Worm (Caenorhabditis elegans): ENCODE results near the gene rpb-8.
"Not testable (repeated sequence)": the region's sequence is repeated elsewhere in the genome, so short reads cannot be mapped to it uniquely, and the experiment has no call there.

The rpb-8 gene

DNA sequence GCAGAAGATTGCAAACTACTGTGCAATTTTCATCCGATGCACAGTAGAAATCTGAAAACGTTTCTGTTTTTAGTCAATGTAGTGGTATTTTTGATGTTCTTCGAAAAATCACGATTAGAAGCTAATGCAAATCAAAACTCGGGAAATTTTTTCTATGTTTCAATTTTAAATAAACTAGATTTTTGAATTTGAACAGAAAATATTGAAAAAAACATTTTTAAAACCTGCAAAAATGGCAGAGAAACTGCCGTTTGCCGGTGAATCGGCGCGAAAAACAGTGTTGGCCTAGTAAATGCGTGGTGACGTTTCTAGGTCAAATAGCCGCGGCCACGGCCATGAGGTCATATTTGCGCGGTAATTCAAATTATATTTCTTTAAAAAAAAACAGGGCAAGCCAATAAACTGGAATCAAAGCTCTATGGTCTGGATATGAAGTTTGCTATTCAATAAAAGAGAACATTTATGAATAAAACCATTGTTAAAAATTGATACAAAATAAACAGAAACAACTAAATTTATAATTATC is 12.4 kb upstream of the rpb-8 start, which contains the start of gene set-2 (continued):
- TF ChIP-seq ztf-18 (tag; optimal IDR thresholded peaks at IDR 0.05) (peak; percentile 74), gei-17 (GFP tag; optimal IDR thresholded peaks at IDR 0.05) (no peak), him-1 (tag; optimal IDR thresholded peaks at IDR 0.05) (peak; percentile 3), egrh-3 (GFP tag; IDR thresholded peaks at IDR 0.05) (peak; percentile 43; the same call in 1 of the 2 replicates), madf-8 (GFP tag; conservative IDR thresholded peaks at IDR 0.05) (peak; percentile 77), zim-3 (tag; optimal IDR thresholded peaks at IDR 0.05) (no peak), F57A8.1 (GFP tag; optimal IDR thresholded peaks at IDR 0.05) (no peak), hlh-12 (tag; optimal IDR thresholded peaks at IDR 0.05) (no peak), K11D2.4 (GFP tag; IDR thresholded peaks at IDR 0.05) (peak; percentile 58; the same call in 1 of the 2 replicates), sea-2 (GFP tag; IDR thresholded peaks at IDR 0.05) (no peak)

DNA sequence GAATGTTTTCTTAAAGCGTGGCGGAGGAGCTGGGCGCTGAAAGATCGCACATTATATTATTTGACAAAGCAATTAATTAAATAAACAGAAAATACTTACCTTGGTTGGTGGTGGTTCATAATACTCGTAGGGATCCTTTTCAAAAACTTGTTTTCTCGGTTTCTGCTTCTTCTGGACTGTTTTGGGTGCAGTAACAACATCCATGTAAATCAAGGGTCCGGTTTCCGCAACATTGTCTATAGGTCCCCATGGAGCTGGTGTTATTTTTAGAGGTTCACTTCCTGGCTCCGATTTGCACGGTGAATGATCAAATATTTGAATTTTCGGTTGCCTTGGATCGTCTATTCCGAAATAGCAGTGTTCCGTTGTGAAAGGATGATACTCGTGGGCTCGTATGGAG is 6.3 kb upstream of the rpb-8 start:
- TF ChIP-seq Y53F4B.3 (GFP tag; IDR thresholded peaks at IDR 0.05): no peak
- no peak for TF ChIP-seq dpff-1 (tag; optimal IDR thresholded peaks at IDR 0.05)
- no peak for TF ChIP-seq dox-1 (GFP tag; IDR thresholded peaks at IDR 0.05)
- TF ChIP-seq ekl-4 (GFP tag; IDR thresholded peaks at IDR 0.05): no peak
- no peak for TF ChIP-seq lin-40 (tag; optimal IDR thresholded peaks at IDR 0.05)
- TF ChIP-seq sea-2 (GFP tag; IDR thresholded peaks at IDR 0.05): no peak
- no peak for TF ChIP-seq madf-3 (GFP tag; IDR thresholded peaks at IDR 0.05)
- TF ChIP-seq egl-44 (GFP tag; IDR thresholded peaks at IDR 0.05): no peak
- TF ChIP-seq sdz-38 (tag; optimal IDR thresholded peaks at IDR 0.05): no peak
- TF ChIP-seq C06A6.2 (GFP tag; conservative IDR thresholded peaks at IDR 0.05): no peak
- no peak for TF ChIP-seq efl-1 (GFP tag; optimal IDR thresholded peaks at IDR 0.05)
- no peak for TF ChIP-seq hlh-12 (tag; optimal IDR thresholded peaks at IDR 0.05)
- no peak for TF ChIP-seq aptf-2 (GFP tag; conservative IDR thresholded peaks at IDR 0.05)
- no peak for TF ChIP-seq mes-4 (tag; optimal IDR thresholded peaks at IDR 0.05)
- no peak for TF ChIP-seq unc-62 (GFP tag; optimal IDR thresholded peaks at IDR 0.05)
- no peak for TF ChIP-seq lsl-1 (GFP tag; optimal IDR thresholded peaks at IDR 0.05)
- TF ChIP-seq gei-17 (GFP tag; optimal IDR thresholded peaks at IDR 0.05): no peak

DNA sequence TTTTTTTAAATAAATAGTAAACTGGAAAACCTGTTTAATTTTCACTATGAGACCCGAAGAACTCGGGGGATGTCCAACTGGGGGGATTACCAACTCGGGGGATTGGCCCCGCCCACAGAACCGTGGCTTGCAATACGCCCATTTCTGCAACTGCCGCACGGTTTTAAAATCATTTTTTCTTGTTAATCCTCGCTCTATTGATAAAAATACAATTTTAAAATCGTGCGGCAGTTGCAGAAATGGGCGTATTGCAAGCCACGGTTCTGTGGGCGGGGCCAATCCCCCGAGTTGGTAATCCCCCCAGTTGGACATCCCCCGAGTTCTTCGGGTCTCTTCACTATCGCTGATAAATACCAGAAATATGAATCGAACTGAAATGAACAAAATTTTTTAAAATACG is 4.2 kb upstream of the rpb-8 start, which contains the start of gene mmab-1:
Gene mmab-1 (minus strand): TSS at position 95 of the 400 bp plus-strand sequence.
- TF ChIP-seq attf-5 (GFP tag; optimal IDR thresholded peaks at IDR 0.05) (peak; percentile 34), egrh-3 (GFP tag; IDR thresholded peaks at IDR 0.05) (peak; percentile 34), F33H1.4 (GFP tag; IDR thresholded peaks at IDR 0.05) (peak; percentile 44), lin-26 (GFP tag; IDR thresholded peaks at IDR 0.05) (peak; percentile 18; the same call in 1 of the 2 replicates), lin-40 (tag; optimal IDR thresholded peaks at IDR 0.05) (peak; percentile 27), cebp-2 (GFP tag; IDR thresholded peaks at IDR 0.05) (0 out of 2 replicates have a peak, but pooled peaks have one; percentile 10), zfh-2 (GFP tag; conservative IDR thresholded peaks at IDR 0.05) (0 out of 2 replicates have a peak, but pooled peaks have one; percentile 34), hmg-1.2 (GFP tag; IDR thresholded peaks at IDR 0.05) (peak; percentile 13; the same call in 1 of the 2 replicates), snpc-4 (tag; optimal IDR thresholded peaks at IDR 0.05) (peak in 2 of 4 experiments; percentile 5 to 25), ceh-91 (GFP tag; IDR thresholded peaks at IDR 0.05) (0 out of 2 replicates have a peak, but pooled peaks have one; percentile 11), Y67H2A.10 (GFP tag; conservative IDR thresholded peaks at IDR 0.05) (peak; percentile 42; the same call in 1 of the 2 replicates), mcd-1 (GFP tag; IDR thresholded peaks at IDR 0.05) (peak; percentile 89), nhr-120 (GFP tag; IDR thresholded peaks at IDR 0.05) (0 out of 2 replicates have a peak, but pooled peaks have one; percentile 76), cebp-1 (tag; optimal IDR thresholded peaks at IDR 0.05) (peak; percentile 36), C17E4.6 (GFP tag; IDR thresholded peaks at IDR 0.05) (peak; percentile 21; the same call in 1 of the 2 replicates), lin-54 (GFP tag; optimal IDR thresholded peaks at IDR 0.05) (peak; percentile 11), K11D2.4 (GFP tag; IDR thresholded peaks at IDR 0.05) (peak; percentile 73), ceh-100 (GFP tag; IDR thresholded peaks at IDR 0.05) (peak; percentile 90), C06A6.2 (GFP tag; conservative IDR thresholded peaks at IDR 0.05) (peak; percentile 84), nfyb-1 (GFP tag; IDR thresholded peaks at IDR 0.05) (peak; percentile 55), ztf-26 (tag; optimal IDR thresholded peaks at IDR 0.05) (peak; percentile 8), pbrm-1 (GFP tag; IDR thresholded peaks at IDR 0.05) (peak; percentile 55; the same call in 1 of the 2 replicates), Y95B8A.8 (GFP tag; IDR thresholded peaks at IDR 0.05) (0 out of 2 replicates have a peak, but pooled peaks have one; percentile 12), attf-3 (GFP tag; conservative IDR thresholded peaks at IDR 0.05) (peak; percentile 18; the same call in 1 of the 2 replicates), ztf-18 (tag; optimal IDR thresholded peaks at IDR 0.05) (peak; percentile 6)
- not testable (repeated sequence) for TF ChIP-seq snpc-4 (GFP tag; optimal IDR thresholded peaks at IDR 0.05); cebp-1 (GFP tag; IDR thresholded peaks at IDR 0.05)

Data from whole organism, young adult.